Fruit fly (Drosophila melanogaster) whole organism, embryonic: ENCODE results near the gene Tim13.

Experiments
- Bdp1 ChIP-seq: fragments of 200-800 bp; sonication (Bioruptor generic); optimal IDR thresholded peaks from 3 replicates; lab custom pipeline; 2016; ENCODE audit warnings: missing biosample characterization, missing genetic modification characterization
- CG11247 ChIP-seq: fragments of 200-800 bp; sonication (Bioruptor generic); IDR thresholded peaks from 2 replicates; pipeline ENCODE4 v1.3.6; 2022; ENCODE audit warnings: missing biosample characterization, missing genetic modification characterization
- CG12155 ChIP-seq: fragments of 200-800 bp; sonication (Bioruptor generic); optimal IDR thresholded peaks from 3 replicates; lab custom pipeline; 2016; ENCODE audit warnings: missing biosample characterization, missing genetic modification characterization
- CG12659 ChIP-seq: fragments of 200-800 bp; sonication (Bioruptor generic); optimal IDR thresholded peaks from 3 replicates; lab custom pipeline; 2017; ENCODE audit warnings: mild to moderate bottlenecking, missing biosample characterization, missing genetic modification reagents, missing genetic modification characterization
- CG15514 ChIP-seq: fragments of 200-800 bp; sonication (Bioruptor generic); optimal IDR thresholded peaks from 3 replicates; lab custom pipeline; 2017; ENCODE audit warnings: missing biosample characterization, missing genetic modification characterization, mild to moderate bottlenecking, moderate library complexity, missing genetic modification reagents
- CG17186 ChIP-seq: fragments of 200-800 bp; sonication (Bioruptor generic); optimal IDR thresholded peaks from 3 replicates; lab custom pipeline; 2017; ENCODE audit warnings: missing biosample characterization, missing genetic modification reagents, missing genetic modification characterization
- CG17829 ChIP-seq: fragments of 200-800 bp; optimal IDR thresholded peaks from 2 replicates; lab custom pipeline; 2019; ENCODE audit warnings: missing biosample characterization, mild to moderate bottlenecking, missing genetic modification characterization, moderate library complexity
- CG2116 ChIP-seq: fragments of 200-800 bp; sonication (Bioruptor generic); optimal IDR thresholded peaks from 3 replicates; lab custom pipeline; 2018; ENCODE audit warnings: missing biosample characterization, mild to moderate bottlenecking, missing genetic modification characterization
- CG2712 ChIP-seq: fragments of 200-800 bp; optimal IDR thresholded peaks from 3 replicates; lab custom pipeline; 2019; ENCODE audit warnings: missing biosample characterization, mild to moderate bottlenecking, missing genetic modification characterization, moderate library complexity
- CG30020 ChIP-seq: fragments of 200-800 bp; optimal IDR thresholded peaks from 2 replicates; lab custom pipeline; 2019; ENCODE audit warnings: missing biosample characterization, mild to moderate bottlenecking, missing genetic modification characterization, moderate library complexity
- CG34422 ChIP-seq: fragments of 200-800 bp; sonication (Bioruptor generic); IDR thresholded peaks from 3 replicates; pipeline ENCODE4 v1.3.6; 2022; ENCODE audit warnings: missing biosample characterization, missing genetic modification characterization
- CG3838 ChIP-seq: fragments of 200-800 bp; sonication (Bioruptor generic); optimal IDR thresholded peaks from 3 replicates; lab custom pipeline; 2016; ENCODE audit warnings: missing biosample characterization, missing genetic modification characterization
- CG3847 ChIP-seq: fragments of 200-800 bp; sonication (Bioruptor generic); IDR thresholded peaks from 2 replicates; pipeline ENCODE4 v1.3.6; 2022; ENCODE audit warnings: missing biosample characterization, missing genetic modification characterization
- CG4282 ChIP-seq: fragments of 200-800 bp; sonication (Bioruptor generic); optimal IDR thresholded peaks from 2 replicates; lab custom pipeline; 2016; ENCODE audit warnings: missing biosample characterization, missing genetic modification characterization
- CG7928 ChIP-seq: fragments of 200-800 bp; sonication (Bioruptor generic); optimal IDR thresholded peaks from 2 replicates; lab custom pipeline; 2017; ENCODE audit warnings: missing biosample characterization, mild to moderate bottlenecking, missing genetic modification characterization
- CG7963 ChIP-seq: fragments of 200-800 bp; sonication (Bioruptor generic); IDR thresholded peaks from 3 replicates; pipeline ENCODE4 v1.3.6; 2022; ENCODE audit warnings: missing biosample characterization, missing genetic modification characterization; ENCODE audit not compliant: partially characterized antibody
- CG8388 ChIP-seq: fragments of 200-800 bp; sonication (Bioruptor generic); optimal IDR thresholded peaks from 2 replicates; lab custom pipeline; 2019; ENCODE audit warnings: missing biosample characterization, mild to moderate bottlenecking, missing genetic modification characterization, moderate library complexity
- CG9797 ChIP-seq: fragments of 200-800 bp; sonication (Bioruptor generic); optimal IDR thresholded peaks from 3 replicates; lab custom pipeline; 2018; ENCODE audit warnings: missing biosample characterization, mild to moderate bottlenecking, missing genetic modification characterization
- CG9876 ChIP-seq: fragments of 200-800 bp; sonication (Bioruptor generic); optimal IDR thresholded peaks from 2 replicates; lab custom pipeline; 2016; ENCODE audit warnings: missing biosample characterization, missing genetic modification characterization
- CG9932 ChIP-seq: fragments of 200-800 bp; sonication (Bioruptor generic); IDR thresholded peaks from 2 replicates; pipeline ENCODE4 v1.3.6; 2022; ENCODE audit warnings: missing biosample characterization, missing genetic modification characterization
- CTCF ChIP-seq: fragments of 200-800 bp; sonication (Bioruptor generic); optimal IDR thresholded peaks from 2 replicates; lab custom pipeline; 2017; ENCODE audit warnings: missing biosample characterization, mild to moderate bottlenecking, missing genetic modification characterization, moderate library complexity
- CoRest ChIP-seq: fragments of 200-800 bp; sonication (Bioruptor generic); optimal IDR thresholded peaks from 3 replicates; lab custom pipeline; 2018; ENCODE audit warnings: missing biosample characterization, mild to moderate bottlenecking, missing genetic modification characterization, moderate library complexity
- Dll ChIP-seq: fragments of 200-800 bp; sonication (Bioruptor generic); IDR thresholded peaks from 4 replicates; pipeline ENCODE4 v1.3.6; 2022; ENCODE audit warnings: missing biosample characterization, missing genetic modification characterization; ENCODE audit not compliant: partially characterized antibody
- Dp ChIP-seq: fragments of 200-800 bp; sonication (Bioruptor generic); optimal IDR thresholded peaks from 2 replicates; lab custom pipeline; 2018; ENCODE audit warnings: missing biosample characterization, mild to moderate bottlenecking, missing genetic modification characterization, moderate library complexity
- ERR ChIP-seq: fragments of 200-800 bp; sonication (Bioruptor generic); optimal IDR thresholded peaks from 2 replicates; lab custom pipeline; 2016; ENCODE audit warnings: missing biosample characterization, missing genetic modification characterization
- Ets97D ChIP-seq: fragments of 200-800 bp; sonication (Bioruptor generic); optimal IDR thresholded peaks from 3 replicates; lab custom pipeline; 2016; ENCODE audit warnings: missing biosample characterization, missing genetic modification characterization
- H2.0 ChIP-seq: fragments of 200-800 bp; sonication (Bioruptor generic); IDR thresholded peaks from 2 replicates; pipeline ENCODE4 v1.3.6; 2022; ENCODE audit warnings: missing biosample characterization, missing genetic modification characterization
- HLH54F ChIP-seq: fragments of 200-800 bp; sonication (Bioruptor generic); optimal IDR thresholded peaks from 3 replicates; lab custom pipeline; 2016; ENCODE audit warnings: missing biosample characterization, missing genetic modification characterization
- Hsf ChIP-seq: fragments of 200-800 bp; sonication (Bioruptor generic); optimal IDR thresholded peaks from 3 replicates; lab custom pipeline; 2016; ENCODE audit warnings: missing biosample characterization, missing genetic modification characterization
- Lim3 ChIP-seq: fragments of 200-800 bp; sonication (Bioruptor generic); IDR thresholded peaks from 2 replicates; pipeline ENCODE4 v1.3.6; 2022; ENCODE audit warnings: missing biosample characterization, missing genetic modification characterization
- Med ChIP-seq: fragments of 200-800 bp; sonication (Bioruptor generic); peaks from one replicate; lab custom pipeline; 2016; ENCODE audit warnings: missing biosample characterization, missing genetic modification characterization, mild to moderate bottlenecking, inconsistent platforms, moderate library complexity
- Scr ChIP-seq: fragments of 200-800 bp; sonication (Bioruptor generic); IDR thresholded peaks from 2 replicates; pipeline ENCODE4 v1.3.6; 2022; ENCODE audit warnings: missing biosample characterization, missing genetic modification characterization; ENCODE audit not compliant: partially characterized antibody
- Xbp1 ChIP-seq: fragments of 200-800 bp; sonication (Bioruptor generic); optimal IDR thresholded peaks from 3 replicates; lab custom pipeline; 2016; ENCODE audit warnings: missing biosample characterization, mild to moderate bottlenecking, missing genetic modification characterization
- ato ChIP-seq: fragments of 200-800 bp; sonication (Bioruptor generic); IDR thresholded peaks from 2 replicates; pipeline ENCODE4 v1.3.6; 2022; ENCODE audit warnings: missing biosample characterization, missing genetic modification characterization; ENCODE audit not compliant: partially characterized antibody
- caup ChIP-seq: fragments of 200-800 bp; sonication (Bioruptor generic); optimal IDR thresholded peaks from 3 replicates; lab custom pipeline; 2017; ENCODE audit warnings: missing biosample characterization, mild to moderate bottlenecking, missing genetic modification characterization, moderate library complexity; ENCODE audit not compliant: severe bottlenecking
- cg ChIP-seq: fragments of 200-800 bp; sonication (Bioruptor generic); optimal IDR thresholded peaks from 3 replicates; lab custom pipeline; 2019; ENCODE audit warnings: missing biosample characterization, mild to moderate bottlenecking, missing genetic modification characterization, moderate library complexity
- chinmo ChIP-seq: fragments of 200-800 bp; sonication (Bioruptor generic); IDR thresholded peaks from 4 replicates; pipeline ENCODE4 v1.3.6; 2022; ENCODE audit warnings: missing biosample characterization, missing genetic modification characterization; ENCODE audit not compliant: partially characterized antibody
- eve ChIP-seq, 2 experiments: fragments of >200 bp; optimal IDR thresholded peaks; 2 replicates each; lab custom pipeline; 2017; ENCODE audit warnings: missing biosample characterization in 2 of 2, missing genetic modification characterization in 2 of 2
- ftz-f1 ChIP-seq: fragments of 200-800 bp; sonication (Bioruptor generic); optimal IDR thresholded peaks from 2 replicates; lab custom pipeline; 2016; ENCODE audit warnings: missing biosample characterization, missing genetic modification characterization
- gt ChIP-seq: fragments of 200-800 bp; sonication (Bioruptor generic); IDR thresholded peaks from 2 replicates; pipeline ENCODE4 v1.3.6; 2022; ENCODE audit warnings: missing biosample characterization, missing genetic modification characterization
- mld ChIP-seq: fragments of 200-800 bp; sonication (Bioruptor generic); IDR thresholded peaks from 3 replicates; pipeline ENCODE4 v1.3.6; 2022; ENCODE audit warnings: missing biosample characterization, missing genetic modification characterization; ENCODE audit not compliant: partially characterized antibody
- nmo ChIP-seq: fragments of 200-800 bp; sonication (Bioruptor generic); optimal IDR thresholded peaks from 2 replicates; lab custom pipeline; 2018; ENCODE audit warnings: missing biosample characterization, mild to moderate bottlenecking, missing genetic modification characterization, moderate library complexity
- nom ChIP-seq: fragments of 200-800 bp; sonication (Bioruptor generic); optimal IDR thresholded peaks from 2 replicates; lab custom pipeline; 2017; ENCODE audit warnings: missing biosample characterization, missing genetic modification characterization, mild to moderate bottlenecking, moderate library complexity, missing genetic modification reagents
- onecut ChIP-seq: fragments of 200-800 bp; sonication (Bioruptor generic); IDR thresholded peaks from 2 replicates; pipeline ENCODE4 v1.3.6; 2022; ENCODE audit warnings: missing biosample characterization, missing genetic modification characterization
- otp ChIP-seq: fragments of 200-800 bp; sonication (Bioruptor generic); IDR thresholded peaks from 3 replicates; pipeline ENCODE4, ENCODE4 v1.3.6; 2022; ENCODE audit warnings: missing biosample characterization, missing genetic modification characterization
- slou ChIP-seq: fragments of 200-800 bp; sonication (Bioruptor generic); optimal IDR thresholded peaks from 3 replicates; lab custom pipeline; 2016; ENCODE audit warnings: missing biosample characterization, missing genetic modification characterization
- stwl ChIP-seq: fragments of 200-800 bp; sonication (Bioruptor generic); optimal IDR thresholded peaks from 3 replicates; lab custom pipeline; 2018; ENCODE audit warnings: missing biosample characterization, mild to moderate bottlenecking, missing genetic modification characterization, moderate library complexity
- tna ChIP-seq: fragments of 200-800 bp; sonication (Bioruptor generic); IDR thresholded peaks from 2 replicates; pipeline ENCODE4 v1.3.6; 2022; ENCODE audit warnings: missing biosample characterization, missing genetic modification characterization; ENCODE audit not compliant: partially characterized antibody
- trem ChIP-seq: fragments of 200-800 bp; optimal IDR thresholded peaks from 3 replicates; lab custom pipeline; 2019; ENCODE audit warnings: missing biosample characterization, mild to moderate bottlenecking, missing genetic modification characterization, moderate library complexity
- zfh1 ChIP-seq: fragments of 200-800 bp; sonication (Bioruptor generic); IDR thresholded peaks from 3 replicates; pipeline ENCODE4 v1.3.6; 2022; ENCODE audit warnings: missing biosample characterization, missing genetic modification characterization

Gene Tim13

dm6 chr3L:11789773-11790172 lies 15.5 kb upstream of the Tim13 start, which contains the start of gene Pi3K68D:
TSS of gene Pi3K68D (minus strand) at chr3L:11790013.
- TF ChIP-seq CG9932 (GFP tag; lab: Robert Waterston, UW): peak; percentile 43; the same call in 1 of the 2 replicates
- TF ChIP-seq CoRest (tag; lab: Kevin White, UChicago): peak; percentile 41
- no peak for TF ChIP-seq caup (GFP tag; lab: Kevin White, UChicago)
- TF ChIP-seq CG7963 (GFP tag; lab: Robert Waterston, UW): peak; percentile 86
- peak; percentile 84 for TF ChIP-seq CG15514 (GFP tag; lab: Kevin White, UChicago)
- peak; percentile 77 for TF ChIP-seq Dp (GFP tag; lab: Kevin White, UChicago)
- peak; percentile 88 for TF ChIP-seq cg (GFP tag; lab: Kevin White, UChicago)
- TF ChIP-seq CG34422 (GFP tag; lab: Robert Waterston, UW): peak; percentile 58; the same call in 1 of the 3 replicates
- TF ChIP-seq Lim3 (GFP tag; lab: Robert Waterston, UW): no peak
- peak; percentile 90 for TF ChIP-seq Med (GFP tag; lab: Kevin White, UChicago)
- TF ChIP-seq gt (GFP tag; lab: Robert Waterston, UW): no peak
- peak; percentile 66 for TF ChIP-seq stwl (tag; lab: Kevin White, UChicago)
- peak; percentile 12 for TF ChIP-seq CG30020 (tag; lab: Kevin White, UChicago)
- TF ChIP-seq onecut (GFP tag; lab: Robert Waterston, UW): peak; percentile 74
- peak; percentile 50 for TF ChIP-seq CG3838 (GFP tag; lab: Kevin White, UChicago)
- TF ChIP-seq CG12155 (GFP tag; lab: Kevin White, UChicago): peak; percentile 3
- TF ChIP-seq otp (GFP tag; lab: Robert Waterston, UW): no peak
- peak; percentile 76 for TF ChIP-seq CG12659
- no peak for TF ChIP-seq CG9876 (GFP tag; lab: Kevin White, UChicago)
- peak; percentile 66 for TF ChIP-seq CG17829 (tag; lab: Kevin White, UChicago)
- TF ChIP-seq nmo (GFP tag; lab: Kevin White, UChicago): peak; percentile 68
- no peak for TF ChIP-seq Bdp1 (GFP tag; lab: Kevin White, UChicago)
- TF ChIP-seq ERR (GFP tag; lab: Kevin White, UChicago): peak; percentile 25
- peak; percentile 99 for TF ChIP-seq chinmo
- TF ChIP-seq eve (GFP tag; optimal IDR thresholded peaks at IDR 0.05; lab: Kevin White, UChicago): no peak
- TF ChIP-seq ato: peak; percentile 77
- TF ChIP-seq CG8388 (GFP tag; lab: Kevin White, UChicago): peak; percentile 7
- TF ChIP-seq HLH54F (GFP tag; lab: Kevin White, UChicago): peak; percentile 20
- TF ChIP-seq Ets97D (GFP tag; lab: Kevin White, UChicago): peak; percentile 83
- TF ChIP-seq CTCF (GFP tag; lab: Kevin White, UChicago): peak; percentile 70
- peak; percentile 92 for TF ChIP-seq Scr (GFP tag; lab: Robert Waterston, UW)
- peak; percentile 89 for TF ChIP-seq Dll (GFP tag; lab: Robert Waterston, UW)
- peak; percentile 60 for TF ChIP-seq CG9797 (GFP tag; lab: Kevin White, UChicago)
- peak; percentile 76; the same call in 2 of the 3 replicates for TF ChIP-seq mld (GFP tag; lab: Robert Waterston, UW)
- TF ChIP-seq CG4282 (GFP tag; lab: Kevin White, UChicago): peak; percentile 46
- no peak for TF ChIP-seq ftz-f1 (GFP tag; lab: Kevin White, UChicago)
- TF ChIP-seq trem (tag; lab: Kevin White, UChicago): peak; percentile 83
- TF ChIP-seq CG11247 (GFP tag; lab: Robert Waterston, UW): 0 out of 2 replicates have a peak, but pooled peaks have one; percentile 6
- TF ChIP-seq tna (GFP tag; lab: Robert Waterston, UW): peak; percentile 84
- TF ChIP-seq CG2712 (tag; lab: Kevin White, UChicago): peak; percentile 29
- TF ChIP-seq slou (GFP tag; lab: Kevin White, UChicago): no peak
- TF ChIP-seq CG2116 (GFP tag; lab: Kevin White, UChicago): peak; percentile 83
- TF ChIP-seq nom (GFP tag; lab: Kevin White, UChicago): no peak
- peak; percentile 23 for TF ChIP-seq Xbp1
- peak; percentile 73 for TF ChIP-seq CG17186 (GFP tag; lab: Kevin White, UChicago)
- TF ChIP-seq zfh1 (GFP tag; lab: Robert Waterston, UW): no peak
- TF ChIP-seq H2.0: no peak
- peak; percentile 47; the same call in 1 of the 2 replicates for TF ChIP-seq CG3847 (GFP tag; lab: Robert Waterston, UW)
- TF ChIP-seq Hsf (GFP tag; lab: Kevin White, UChicago): peak; percentile 12
- peak; percentile 6 for TF ChIP-seq CG7928 (GFP tag; lab: Kevin White, UChicago)
